Fruit fly (Drosophila melanogaster): ENCODE results near the gene Lcp65Ae.

DNA sequence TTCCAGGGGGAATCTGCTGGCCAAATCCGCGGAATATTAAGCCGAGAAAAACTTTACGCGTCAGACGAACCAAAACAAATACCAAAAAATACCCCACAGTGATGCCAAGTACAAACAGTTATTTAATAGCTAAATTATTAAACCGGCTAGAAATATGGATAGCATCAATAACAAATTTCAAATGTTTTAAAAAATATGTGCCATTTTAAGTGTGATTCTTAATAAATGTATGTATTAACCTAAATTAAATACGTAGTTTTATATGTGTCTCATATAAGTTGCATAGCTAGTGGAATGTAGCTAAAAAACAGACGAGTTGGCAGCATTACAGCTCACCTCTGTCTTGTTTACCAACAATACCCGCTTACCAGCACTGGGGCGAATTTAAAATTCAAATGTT is 43.9 kb upstream of the Lcp65Ae start, which contains the start of gene CG10274:
- TF ChIP-seq CG8478 (optimal IDR thresholded peaks at IDR 0.05) = no peak
- no peak for TF ChIP-seq CTCF (optimal IDR thresholded peaks at IDR 0.05)
